Worm (Caenorhabditis elegans) whole organism, L4 larva: ENCODE data around the gene snf-9.

Experiments used
- F49E8.2 ChIP-seq: sonication (generic microtip); optimal IDR thresholded peaks from 2 replicates; lab custom pipeline; 2016; ENCODE audit warnings: missing compliant biosample characterization, mild to moderate bottlenecking, missing genetic modification characterization, borderline replicate concordance
- R02D3.7 ChIP-seq: fragments of 150-350 bp; sonication (generic microtip); optimal IDR thresholded peaks from 3 replicates; lab custom pipeline; 2014; ENCODE audit warnings: missing biosample characterization, missing genetic modification characterization
- T26A8.4 ChIP-seq: fragments of 200-800 bp; sonication (Bioruptor generic); IDR thresholded peaks from 2 replicates; pipeline ENCODE4 v1.3.6; 2022; ENCODE audit warnings: missing genetic modification characterization, missing compliant biosample characterization
- ama-1 ChIP-seq: fragments of 150-350 bp; optimal IDR thresholded peaks from 2 replicates; lab custom pipeline; 2014; ENCODE audit warnings: inconsistent platforms, mixed read lengths
- ceh-20 ChIP-seq: fragments of 200-800 bp; sonication (Bioruptor generic); IDR thresholded peaks from 2 replicates; pipeline ENCODE4 v1.3.6; 2022; ENCODE audit warnings: missing genetic modification reagents, missing genetic modification characterization, missing compliant biosample characterization
- ceh-82 ChIP-seq: sonication (generic microtip); optimal IDR thresholded peaks from 2 replicates; lab custom pipeline; 2017; ENCODE audit warnings: missing biosample characterization, missing genetic modification characterization
- cey-2 ChIP-seq: sonication (generic microtip); optimal IDR thresholded peaks from 3 replicates; lab custom pipeline; 2017; ENCODE audit warnings: missing genetic modification characterization, mild to moderate bottlenecking, missing compliant biosample characterization, antibody characterized with exemption, borderline replicate concordance; ENCODE audit not compliant: insufficient read depth
- daf-19 ChIP-seq: fragments of 200-800 bp; sonication (Bioruptor generic); conservative IDR thresholded peaks from 2 replicates; pipeline ENCODE4 v1.3.6; 2022; ENCODE audit warnings: missing genetic modification characterization, missing compliant biosample characterization
- dmd-9 ChIP-seq: fragments of 200-800 bp; sonication (Bioruptor generic); IDR thresholded peaks from 2 replicates; pipeline ENCODE4 v1.3.6; 2022; ENCODE audit warnings: missing genetic modification reagents, missing genetic modification characterization, missing compliant biosample characterization
- dve-1 ChIP-seq: sonication (generic microtip); optimal IDR thresholded peaks from 2 replicates; lab custom pipeline; 2017; ENCODE audit warnings: antibody characterized with exemption, mild to moderate bottlenecking, missing genetic modification characterization, missing compliant biosample characterization; ENCODE audit not compliant: insufficient read depth
- lim-7 ChIP-seq: fragments of 200-800 bp; sonication (Bioruptor generic); IDR thresholded peaks from 2 replicates; pipeline ENCODE4 v1.3.6; 2022; ENCODE audit warnings: missing genetic modification characterization, missing compliant biosample characterization
- lin-29 ChIP-seq: fragments of 200-800 bp; sonication (Bioruptor generic); IDR thresholded peaks from 2 replicates; pipeline ENCODE4 v1.3.6; 2022; ENCODE audit warnings: missing genetic modification reagents, missing genetic modification characterization, missing compliant biosample characterization
- mes-2 ChIP-seq: sonication (generic microtip); optimal IDR thresholded peaks from 2 replicates; lab custom pipeline; 2016; ENCODE audit warnings: missing genotype, mild to moderate bottlenecking, missing genetic modification characterization, missing compliant biosample characterization; ENCODE audit not compliant: poor library complexity, severe bottlenecking
- nhr-10 ChIP-seq: fragments of 150-350 bp; optimal IDR thresholded peaks from 2 replicates; lab custom pipeline; 2014; ENCODE audit warnings: missing biosample characterization, missing genetic modification characterization
- nhr-111 ChIP-seq: fragments of 200-800 bp; sonication (Bioruptor generic); optimal IDR thresholded peaks from 2 replicates; lab custom pipeline; 2018; ENCODE audit warnings: mild to moderate bottlenecking, missing genetic modification characterization, missing compliant biosample characterization
- nhr-77 ChIP-seq: fragments of 150-350 bp; optimal IDR thresholded peaks from 2 replicates; lab custom pipeline; 2014; ENCODE audit warnings: missing biosample characterization, missing genetic modification characterization
- spr-3 ChIP-seq: fragments of 200-800 bp; sonication (Bioruptor generic); optimal IDR thresholded peaks from 2 replicates; lab custom pipeline; 2018; ENCODE audit warnings: mild to moderate bottlenecking, missing genetic modification characterization, missing compliant biosample characterization
- tra-1 ChIP-seq: fragments of 200-800 bp; sonication (Bioruptor generic); IDR thresholded peaks from 2 replicates; pipeline ENCODE4 v1.3.6; 2022; ENCODE audit warnings: missing genetic modification reagents, missing genetic modification characterization, missing compliant biosample characterization
- unc-39 ChIP-seq: sonication (generic microtip); optimal IDR thresholded peaks from 2 replicates; lab custom pipeline; 2017; ENCODE audit warnings: missing biosample characterization, missing genetic modification characterization
- unc-62 ChIP-seq, 3 experiments: fragments of 150-350 bp in 1 of 3; sonication (generic microtip); optimal IDR thresholded peaks in 2 of 3; peaks in 1 of 3; 1 replicate in 1 of 3; 2 replicates in 2 of 3; lab custom pipeline; 2014 to 2017; ENCODE audit warnings: missing biosample characterization in 3 of 3, missing genetic modification characterization in 3 of 3, missing genetic modification reagents in 3 of 3, missing genotype in 1 of 3
- vab-7 ChIP-seq: fragments of 200-800 bp; sonication (Bioruptor generic); IDR thresholded peaks from 2 replicates; pipeline ENCODE4 v1.3.6; 2022; ENCODE audit warnings: missing genetic modification reagents, missing genetic modification characterization, missing compliant biosample characterization

The snf-9 gene

ce11 chrIV:17351586-17351985 lies 39.6 kb downstream of the snf-9 start, which contains the start of gene clec-199:
Gene clec-199 (plus strand): TSS chrIV:17351886.
- TF ChIP-seq unc-39 (no peak), vab-7 (GFP tag; lab: Robert Waterston, UW) (no peak), ceh-82 (no peak), nhr-111 (GFP tag; lab: Kevin White, UChicago) (no peak), lim-7 (GFP tag; lab: Robert Waterston, UW) (no peak), F49E8.2 (no peak), mes-2 (tag; lab: Kevin White, UChicago) (no peak), lin-29 (GFP tag; lab: Robert Waterston, UW) (no peak), nhr-10 (no peak), daf-19 (GFP tag; lab: Robert Waterston, UW) (no peak), ceh-20 (no peak), tra-1 (GFP tag; lab: Robert Waterston, UW) (no peak), cey-2 (no peak), nhr-77 (tag; lab: Kevin White, UChicago) (no peak), dmd-9 (GFP tag; lab: Robert Waterston, UW) (no peak), dve-1 (no peak), T26A8.4 (GFP tag; lab: Robert Waterston, UW) (no peak), spr-3 (GFP tag; lab: Kevin White, UChicago) (no peak), R02D3.7 (tag; lab: Kevin White, UChicago) (no peak)

ce11 chrIV:17361143-17361542 lies 49.2 kb downstream of the snf-9 start, which contains the start of gene clec-202:
Gene clec-202 (plus strand): TSS chrIV:17361443.
- TF ChIP-seq ama-1 (no peak), unc-62 (GFP tag; optimal IDR thresholded peaks at IDR 0.05 in 1 of 2; lab: Kevin White, UChicago) (peak in 1 of 2 experiments; percentile 37), unc-62 (tag; optimal IDR thresholded peaks at IDR 0.05; lab: Kevin White, UChicago) (no peak)
